Fruit fly (Drosophila melanogaster) whole organism, wandering third instar larva: ENCODE results near the gene CG17919.
A peak's percentile ranks its signal among the peaks of the same experiment; 100 is the strongest.

Experiments used
- Abd-B ChIP-seq: fragments of >200 bp; optimal IDR thresholded peaks from 2 replicates; lab custom pipeline; 2017; ENCODE audit warnings: missing biosample characterization, missing genetic modification characterization
- CG32264 ChIP-seq: fragments of 200-800 bp; sonication (Bioruptor generic); optimal IDR thresholded peaks from 2 replicates; lab custom pipeline; 2016; ENCODE audit warnings: missing biosample characterization, missing genetic modification characterization
- CG9705 ChIP-seq: fragments of 200-800 bp; sonication (Bioruptor generic); optimal IDR thresholded peaks from 2 replicates; lab custom pipeline; 2018; ENCODE audit warnings: missing biosample characterization, mild to moderate bottlenecking, missing genetic modification characterization
- CrebA ChIP-seq: fragments of 200-800 bp; sonication (Bioruptor generic); optimal IDR thresholded peaks from 2 replicates; lab custom pipeline; 2016; ENCODE audit warnings: missing biosample characterization, mild to moderate bottlenecking, missing genetic modification characterization, borderline replicate concordance
- Dfd ChIP-seq: fragments of >200 bp; optimal IDR thresholded peaks from 2 replicates; lab custom pipeline; 2017; ENCODE audit warnings: missing biosample characterization, missing genetic modification characterization
- Dif ChIP-seq: fragments of 200-275, 200-300 bp; sonication (Bioruptor generic); optimal IDR thresholded peaks from 2 replicates; lab custom pipeline; 2018; ENCODE audit warnings: missing biosample characterization, missing genetic modification characterization; ENCODE audit not compliant: partially characterized antibody
- HLH106 ChIP-seq: fragments of 200-800 bp; optimal IDR thresholded peaks from 3 replicates; lab custom pipeline; 2019; ENCODE audit warnings: missing biosample characterization, mild to moderate bottlenecking, missing genetic modification characterization, moderate library complexity
- Hnf4 ChIP-seq: fragments of 200-800 bp; sonication (Bioruptor generic); optimal IDR thresholded peaks from 2 replicates; lab custom pipeline; 2016; ENCODE audit warnings: missing biosample characterization, mild to moderate bottlenecking, missing genetic modification characterization
- Hr78 ChIP-seq: fragments of >200 bp; optimal IDR thresholded peaks from 2 replicates; lab custom pipeline; 2017; ENCODE audit warnings: missing biosample characterization, missing genetic modification characterization
- Hr83 ChIP-seq: fragments of 200-300 bp; sonication (Bioruptor generic); optimal IDR thresholded peaks from 2 replicates; lab custom pipeline; 2016; ENCODE audit warnings: missing biosample characterization, mild to moderate bottlenecking, missing genetic modification characterization, moderate library complexity; ENCODE audit not compliant: poor library complexity, severe bottlenecking
- Jra ChIP-seq: sonication (Bioruptor generic); optimal IDR thresholded peaks from 2 replicates; lab custom pipeline; 2016; ENCODE audit warnings: missing biosample characterization, missing genetic modification characterization
- Mio ChIP-seq: sonication (Bioruptor generic); optimal IDR thresholded peaks from 2 replicates; lab custom pipeline; 2016; ENCODE audit warnings: missing biosample characterization, missing genetic modification characterization
- N ChIP-seq: fragments of >200 bp; optimal IDR thresholded peaks from 2 replicates; lab custom pipeline; 2018; ENCODE audit warnings: missing biosample characterization, missing external identifiers, missing genetic modification characterization
- Rel ChIP-seq, 2 experiments: fragments of 200-800 bp; sonication (Bioruptor generic) in 1 of 2; optimal IDR thresholded peaks; 2 replicates in 1 of 2; 3 replicates in 1 of 2; lab custom pipeline; 2016 to 2019; ENCODE audit warnings: mild to moderate bottlenecking in 2 of 2, missing biosample characterization in 2 of 2, missing genetic modification characterization in 2 of 2, moderate library complexity in 1 of 2
- Sp1 ChIP-seq: fragments of 200-800 bp; sonication (Bioruptor generic); optimal IDR thresholded peaks from 3 replicates; lab custom pipeline; 2019; ENCODE audit warnings: missing biosample characterization, mild to moderate bottlenecking, missing genetic modification characterization, moderate library complexity
- Vsx2 ChIP-seq: fragments of 200-300, 225-300 bp; sonication (Bioruptor generic); optimal IDR thresholded peaks from 2 replicates; lab custom pipeline; 2018; ENCODE audit warnings: missing biosample characterization, missing genetic modification characterization; ENCODE audit not compliant: partially characterized antibody
- brk ChIP-seq: fragments of 200-800 bp; sonication (Bioruptor generic); optimal IDR thresholded peaks from 2 replicates; lab custom pipeline; 2016; ENCODE audit warnings: missing biosample characterization, mild to moderate bottlenecking, missing genetic modification characterization
- dl ChIP-seq, 2 experiments: fragments of 175-275, 200-275 bp in 1 of 2; fragments of 200-275 bp in 1 of 2; sonication (Bioruptor generic); optimal IDR thresholded peaks; lab custom pipeline; 2018; ENCODE audit warnings: mild to moderate bottlenecking in 2 of 2, missing biosample characterization in 2 of 2, missing genetic modification characterization in 2 of 2, moderate library complexity in 2 of 2; ENCODE audit not compliant: partially characterized antibody in 2 of 2, insufficient read depth in 1 of 2
- dmrt93B ChIP-seq: fragments of 200-800 bp; sonication (Bioruptor generic); optimal IDR thresholded peaks from 2 replicates; lab custom pipeline; 2018; ENCODE audit warnings: missing biosample characterization, mild to moderate bottlenecking, missing genetic modification characterization
- dsf ChIP-seq: sonication (Bioruptor generic); optimal IDR thresholded peaks from 2 replicates; lab custom pipeline; 2016; ENCODE audit warnings: missing biosample characterization, missing genetic modification characterization, borderline replicate concordance
- ey ChIP-seq: fragments of 200-800 bp; sonication (Bioruptor generic); optimal IDR thresholded peaks from 2 replicates; lab custom pipeline; 2016; ENCODE audit warnings: missing biosample characterization, missing genetic modification characterization
- foxo ChIP-seq, 2 experiments: fragments of 200-800 bp; sonication (Bioruptor generic); optimal IDR thresholded peaks; 2 replicates in 1 of 2; 3 replicates in 1 of 2; lab custom pipeline; 2016 to 2017; ENCODE audit warnings: missing biosample characterization in 2 of 2, missing genetic modification characterization in 2 of 2
- fru ChIP-seq: fragments of 200-800 bp; sonication (Bioruptor generic); optimal IDR thresholded peaks from 3 replicates; lab custom pipeline; 2016; ENCODE audit warnings: missing biosample characterization, mild to moderate bottlenecking, missing genetic modification characterization
- h ChIP-seq: fragments of 200-800 bp; sonication (Bioruptor generic); optimal IDR thresholded peaks from 3 replicates; lab custom pipeline; 2016; ENCODE audit warnings: missing biosample characterization, mild to moderate bottlenecking, missing genetic modification characterization
- jim ChIP-seq: fragments of 175-275, 200-325 bp; sonication (Bioruptor generic); optimal IDR thresholded peaks from 2 replicates; lab custom pipeline; 2016; ENCODE audit warnings: missing biosample characterization, mild to moderate bottlenecking, missing genetic modification characterization
- psq ChIP-seq: fragments of 200-800 bp; sonication (Bioruptor generic); optimal IDR thresholded peaks from 3 replicates; lab custom pipeline; 2017; ENCODE audit warnings: missing biosample characterization, mild to moderate bottlenecking, missing genetic modification characterization, moderate library complexity
- rgr ChIP-seq: fragments of 200-800 bp; sonication (Bioruptor generic); optimal IDR thresholded peaks from 3 replicates; lab custom pipeline; 2016; ENCODE audit warnings: missing biosample characterization, mild to moderate bottlenecking, missing genetic modification characterization
- sage ChIP-seq: fragments of 200-800 bp; sonication (Bioruptor generic); optimal IDR thresholded peaks from 2 replicates; lab custom pipeline; 2016; ENCODE audit warnings: missing biosample characterization, mild to moderate bottlenecking, missing genetic modification characterization
- sv ChIP-seq: fragments of 200-800 bp; sonication (Bioruptor generic); optimal IDR thresholded peaks from 3 replicates; lab custom pipeline; 2016; ENCODE audit warnings: missing biosample characterization, missing genetic modification characterization
- tai ChIP-seq: sonication (Bioruptor generic); optimal IDR thresholded peaks from 2 replicates; lab custom pipeline; 2016; ENCODE audit warnings: missing biosample characterization, missing genetic modification characterization
- usp ChIP-seq: fragments of >200 bp; optimal IDR thresholded peaks from 2 replicates; lab custom pipeline; 2017; ENCODE audit warnings: missing biosample characterization, missing genetic modification characterization
- woc ChIP-seq: sonication (Bioruptor generic); optimal IDR thresholded peaks from 2 replicates; lab custom pipeline; 2016; ENCODE audit warnings: missing biosample characterization, mild to moderate bottlenecking, missing genetic modification characterization

Gene CG17919

DNA sequence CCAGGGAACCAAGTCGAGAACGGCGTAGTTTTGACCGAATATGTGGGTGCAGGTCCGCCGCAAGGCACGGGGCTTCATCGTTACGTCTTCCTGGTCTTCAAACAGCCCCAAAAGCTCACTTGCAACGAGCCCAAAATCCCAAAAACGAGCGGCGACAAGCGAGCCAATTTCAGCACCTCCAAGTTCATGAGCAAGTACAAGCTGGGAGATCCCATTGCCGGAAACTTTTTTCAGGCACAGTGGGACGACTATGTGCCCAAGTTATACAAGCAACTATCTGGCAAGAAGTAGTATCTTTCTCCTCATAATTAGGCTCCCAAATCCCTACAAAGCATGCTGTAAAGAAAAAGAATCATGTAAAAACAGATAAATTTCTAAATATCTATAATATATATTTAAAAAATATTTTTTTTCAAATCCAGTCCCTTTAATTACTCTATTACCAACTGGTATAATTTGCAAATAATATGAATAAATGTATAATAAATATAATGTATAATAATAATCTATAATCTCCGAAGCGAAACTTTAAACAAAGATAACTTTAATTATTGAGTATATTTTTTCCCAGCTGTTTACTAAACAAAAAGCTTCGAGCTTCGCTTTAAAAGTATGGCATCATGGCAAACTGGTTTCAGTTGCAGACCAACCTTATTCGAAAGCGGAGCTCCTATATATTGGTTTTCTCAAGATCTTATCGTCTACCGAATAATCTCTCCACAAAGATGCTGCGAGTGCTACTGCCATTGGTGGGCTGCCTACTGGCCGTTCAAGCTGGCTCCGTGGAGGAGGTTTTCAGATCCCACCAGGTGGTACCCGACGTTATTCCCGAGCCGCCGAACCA, at the start of gene CG17919:
TSS of gene CG17919 (plus strand) at position 634 of the 844 bp plus-strand sequence.
- TF ChIP-seq Hr83 (GFP tag; lab: Kevin White, UChicago): peak; percentile 72
- TF ChIP-seq psq: no peak
- TF ChIP-seq Dif (GFP tag; lab: Kevin White, UChicago): peak; percentile 16
- no peak for TF ChIP-seq Dfd (GFP tag; lab: Kevin White, UChicago)
- peak; percentile 21 for TF ChIP-seq h (GFP tag; lab: Kevin White, UChicago)
- no peak for TF ChIP-seq dmrt93B (GFP tag; lab: Kevin White, UChicago)
- no peak for TF ChIP-seq usp
- no peak for TF ChIP-seq ey
- TF ChIP-seq Rel (GFP tag; optimal IDR thresholded peaks at IDR 0.05; lab: Kevin White, UChicago): no peak
- TF ChIP-seq Rel (tag; optimal IDR thresholded peaks at IDR 0.05; lab: Kevin White, UChicago): peak; percentile 62
- no peak for TF ChIP-seq CG9705 (GFP tag; lab: Kevin White, UChicago)
- TF ChIP-seq foxo (GFP tag; optimal IDR thresholded peaks at IDR 0.05; lab: Kevin White, UChicago): no peak
- peak; percentile 28 for TF ChIP-seq fru (GFP tag; lab: Kevin White, UChicago)

DNA sequence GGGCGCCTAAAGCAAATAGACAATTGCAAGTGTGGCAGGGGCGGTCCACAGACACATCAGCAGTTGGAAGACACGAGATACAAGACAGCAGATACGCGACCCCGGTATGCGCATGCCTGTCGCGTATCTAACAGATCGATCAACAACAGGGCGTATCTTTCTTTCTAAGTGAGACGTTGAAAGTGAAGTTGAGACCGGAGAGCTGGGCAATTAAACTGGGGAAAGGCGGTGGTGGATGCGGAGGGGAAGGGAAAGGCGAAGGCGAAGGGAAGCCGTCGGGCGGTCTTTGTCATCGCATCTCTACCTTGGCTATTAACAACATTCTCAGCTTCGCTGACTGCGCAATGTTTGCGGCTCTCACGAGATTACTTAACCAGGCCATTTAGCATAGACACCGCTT, 49.8 kb upstream of the CG17919 start:
- TF ChIP-seq dmrt93B (GFP tag; lab: Kevin White, UChicago) (no peak), ey (no peak), usp (no peak), Hr83 (GFP tag; lab: Kevin White, UChicago) (no peak), HLH106 (no peak), Sp1 (no peak), Vsx2 (GFP tag; lab: Kevin White, UChicago) (no peak), CG32264 (GFP tag; lab: Kevin White, UChicago) (no peak), dsf (GFP tag; lab: Kevin White, UChicago) (no peak), brk (GFP tag; lab: Kevin White, UChicago) (no peak), Hr78 (GFP tag; lab: Kevin White, UChicago) (no peak), foxo (GFP tag; optimal IDR thresholded peaks at IDR 0.05; lab: Kevin White, UChicago) (no peak), Dif (GFP tag; lab: Kevin White, UChicago) (no peak), jim (GFP tag; lab: Kevin White, UChicago) (no peak), Rel (GFP tag; optimal IDR thresholded peaks at IDR 0.05; lab: Kevin White, UChicago) (no peak), Rel (tag; optimal IDR thresholded peaks at IDR 0.05; lab: Kevin White, UChicago) (no peak), CG9705 (GFP tag; lab: Kevin White, UChicago) (no peak), rgr (GFP tag; lab: Kevin White, UChicago) (no peak), Hnf4 (GFP tag; lab: Kevin White, UChicago) (no peak), h (GFP tag; lab: Kevin White, UChicago) (no peak), sv (GFP tag; lab: Kevin White, UChicago) (no peak)

DNA sequence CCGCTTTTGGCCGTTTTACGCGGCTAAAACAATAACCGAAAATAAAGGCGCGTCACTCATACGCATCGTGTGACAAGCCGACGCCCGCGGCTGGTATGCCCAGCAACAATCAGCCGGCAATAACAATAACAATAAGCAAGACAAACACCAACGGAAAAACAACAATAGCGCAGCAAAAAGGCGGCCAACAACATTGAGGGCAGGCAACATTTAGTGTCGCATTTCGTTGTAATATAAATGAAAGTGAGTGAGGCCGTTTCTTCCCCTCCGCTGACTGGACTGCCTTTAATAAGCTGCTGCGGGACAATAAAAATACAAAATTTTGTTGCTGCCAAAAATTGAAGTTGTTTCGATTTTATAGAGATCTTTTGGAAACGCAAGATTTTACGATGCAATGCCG, 46.7 kb upstream of the CG17919 start:
- TF ChIP-seq N (GFP tag; lab: Kevin White, UChicago): no peak
- no peak for TF ChIP-seq Sp1
- TF ChIP-seq h (GFP tag; lab: Kevin White, UChicago): no peak
- TF ChIP-seq Abd-B (GFP tag; lab: Kevin White, UChicago): no peak
- TF ChIP-seq psq: no peak
- no peak for TF ChIP-seq tai (GFP tag; lab: Kevin White, UChicago)
- TF ChIP-seq Rel (GFP tag; optimal IDR thresholded peaks at IDR 0.05; lab: Kevin White, UChicago): no peak
- TF ChIP-seq Rel (tag; optimal IDR thresholded peaks at IDR 0.05; lab: Kevin White, UChicago): no peak
- TF ChIP-seq Hr78 (GFP tag; lab: Kevin White, UChicago): no peak
- no peak for TF ChIP-seq sv (GFP tag; lab: Kevin White, UChicago)
- TF ChIP-seq Mio (GFP tag; lab: Kevin White, UChicago): no peak
- TF ChIP-seq fru (GFP tag; lab: Kevin White, UChicago): no peak
- no peak for TF ChIP-seq CG9705 (GFP tag; lab: Kevin White, UChicago)
- no peak for TF ChIP-seq Dif (GFP tag; lab: Kevin White, UChicago)
- TF ChIP-seq dsf (GFP tag; lab: Kevin White, UChicago): no peak
- TF ChIP-seq brk (GFP tag; lab: Kevin White, UChicago): no peak
- TF ChIP-seq Hr83 (GFP tag; lab: Kevin White, UChicago): no peak

DNA sequence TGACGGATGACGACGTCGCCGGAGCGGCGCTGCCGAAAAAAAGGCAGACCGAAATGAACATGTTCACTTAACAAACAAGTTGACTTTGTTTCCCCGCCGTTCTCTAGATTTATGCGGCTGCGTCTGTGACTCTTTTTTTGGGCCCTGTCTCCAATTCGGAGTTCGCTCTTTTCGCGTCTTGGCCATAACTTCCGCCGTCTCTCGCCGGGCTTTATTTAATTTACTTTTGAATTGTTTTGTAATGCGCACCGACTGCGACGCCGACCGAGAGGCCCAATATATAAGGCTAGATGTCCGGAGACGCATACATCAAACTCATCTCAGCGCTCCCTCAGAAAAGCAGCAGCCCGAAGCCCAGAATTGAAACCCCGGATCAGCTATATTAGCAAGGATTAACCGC, 45.0 kb upstream of the CG17919 start, which contains the start of gene Osi14:
TSS of gene Osi14 (plus strand) at position 301 of the 400 bp plus-strand sequence.
- TF ChIP-seq Vsx2 (GFP tag; lab: Kevin White, UChicago) (no peak), woc (GFP tag; lab: Kevin White, UChicago) (no peak), Sp1 (no peak), Hr83 (GFP tag; lab: Kevin White, UChicago) (no peak), h (GFP tag; lab: Kevin White, UChicago) (no peak), CrebA (GFP tag; lab: Kevin White, UChicago) (no peak), CG32264 (GFP tag; lab: Kevin White, UChicago) (no peak), Hnf4 (GFP tag; lab: Kevin White, UChicago) (no peak), dl (GFP tag; optimal IDR thresholded peaks at IDR 0.05; lab: Kevin White, UChicago; ENCODE audit: insufficient read depth in 1 of 2, partially characterized antibody in 2 of 2) (no peak), Jra (GFP tag; lab: Kevin White, UChicago) (no peak), Rel (GFP tag; optimal IDR thresholded peaks at IDR 0.05; lab: Kevin White, UChicago) (no peak), Rel (tag; optimal IDR thresholded peaks at IDR 0.05; lab: Kevin White, UChicago) (no peak), sage (no peak), ey (no peak), brk (GFP tag; lab: Kevin White, UChicago) (no peak), Abd-B (GFP tag; lab: Kevin White, UChicago) (no peak), jim (GFP tag; lab: Kevin White, UChicago) (no peak), sv (GFP tag; lab: Kevin White, UChicago) (no peak)
